Worm (Caenorhabditis elegans) whole organism, L2 larva: ENCODE results near the gene sec-3.

Experiments used
- F13H6.1 ChIP-seq: sonication (generic microtip); optimal IDR thresholded peaks from 2 replicates; lab custom pipeline; 2016; ENCODE audit warnings: missing genetic modification characterization, missing compliant biosample characterization
- R02D3.7 ChIP-seq: fragments of 150-350 bp; optimal IDR thresholded peaks from 2 replicates; lab custom pipeline; 2014; ENCODE audit warnings: missing biosample characterization, missing genetic modification characterization
- Y55F3AM.14 ChIP-seq: fragments of 200-800 bp; sonication (Bioruptor generic); optimal IDR thresholded peaks from 2 replicates; lab custom pipeline; 2018; ENCODE audit warnings: mild to moderate bottlenecking, missing genetic modification characterization, missing compliant biosample characterization
- ama-1 ChIP-seq: fragments of 150-350 bp; optimal IDR thresholded peaks from 2 replicates; lab custom pipeline; 2018; ENCODE audit warnings: inconsistent platforms
- blmp-1 ChIP-seq: sonication (generic microtip); optimal IDR thresholded peaks from 2 replicates; lab custom pipeline; 2017; ENCODE audit warnings: missing genetic modification characterization, mild to moderate bottlenecking, missing compliant biosample characterization, antibody characterized with exemption, moderate library complexity; ENCODE audit not compliant: insufficient read depth
- ceh-16 ChIP-seq: fragments of 150-350 bp; optimal IDR thresholded peaks from 2 replicates; lab custom pipeline; 2014; ENCODE audit warnings: missing biosample characterization, missing genetic modification characterization
- ceh-82 ChIP-seq: fragments of 150-350 bp; optimal IDR thresholded peaks from 2 replicates; lab custom pipeline; 2014; ENCODE audit warnings: missing biosample characterization, missing genetic modification characterization
- dmd-4 ChIP-seq: sonication (generic microtip); optimal IDR thresholded peaks from 2 replicates; lab custom pipeline; 2017; ENCODE audit warnings: missing biosample characterization, missing genetic modification characterization
- egl-27 ChIP-seq: sonication (generic microtip); optimal IDR thresholded peaks from 3 replicates; lab custom pipeline; 2017; ENCODE audit warnings: missing biosample characterization, missing genetic modification reagents, missing genetic modification characterization
- elt-1 ChIP-seq: fragments of 150-350 bp; optimal IDR thresholded peaks from 2 replicates; lab custom pipeline; 2014; ENCODE audit warnings: missing biosample characterization, missing genetic modification characterization
- fos-1 ChIP-seq: fragments of 150-350 bp; optimal IDR thresholded peaks from 2 replicates; lab custom pipeline; 2014; ENCODE audit warnings: missing biosample characterization, missing genetic modification characterization
- gmeb-1 ChIP-seq: fragments of 150-350 bp; optimal IDR thresholded peaks from 2 replicates; lab custom pipeline; 2014; ENCODE audit warnings: missing biosample characterization, missing genetic modification characterization
- lin-11 ChIP-seq: fragments of 150-350 bp; sonication (generic microtip); optimal IDR thresholded peaks from 2 replicates; lab custom pipeline; 2014; ENCODE audit warnings: missing biosample characterization, missing genetic modification characterization, inconsistent platforms, mixed read lengths
- lin-13 ChIP-seq: fragments of 150-350 bp; optimal IDR thresholded peaks from 2 replicates; lab custom pipeline; 2014; ENCODE audit warnings: missing biosample characterization, missing genetic modification reagents, missing genetic modification characterization
- lin-39 ChIP-seq: fragments of 150-350 bp; optimal IDR thresholded peaks from 2 replicates; lab custom pipeline; 2014; ENCODE audit warnings: missing biosample characterization, missing genetic modification reagents, missing genetic modification characterization
- mab-5 ChIP-seq: fragments of 150-350 bp; optimal IDR thresholded peaks from 2 replicates; lab custom pipeline; 2014; ENCODE audit warnings: missing biosample characterization, missing genetic modification characterization
- mbf-1 ChIP-seq: sonication (generic microtip); optimal IDR thresholded peaks from 2 replicates; lab custom pipeline; 2017; ENCODE audit warnings: missing biosample characterization, missing genetic modification characterization
- mdl-1 ChIP-seq, 2 experiments: fragments of 150-350 bp in 1 of 2; sonication (generic microtip) in 1 of 2; optimal IDR thresholded peaks; 2 replicates each; lab custom pipeline; 2017; ENCODE audit warnings: missing biosample characterization in 2 of 2, missing genetic modification characterization in 2 of 2
- nhr-129 ChIP-seq: fragments of 150-350 bp; optimal IDR thresholded peaks from 2 replicates; lab custom pipeline; 2014; ENCODE audit warnings: missing biosample characterization, missing genetic modification characterization
- nhr-237 ChIP-seq: fragments of 150-350 bp; optimal IDR thresholded peaks from 2 replicates; lab custom pipeline; 2014; ENCODE audit warnings: missing biosample characterization, missing genetic modification characterization
- nhr-25 ChIP-seq: fragments of 150-350 bp; sonication (generic microtip); optimal IDR thresholded peaks from 3 replicates; lab custom pipeline; 2014; ENCODE audit warnings: missing biosample characterization, missing genetic modification characterization
- nhr-6 ChIP-seq: fragments of 150-350 bp; optimal IDR thresholded peaks from 2 replicates; lab custom pipeline; 2014; ENCODE audit warnings: missing biosample characterization, missing genetic modification characterization
- peb-1 ChIP-seq: fragments of 150-350 bp; optimal IDR thresholded peaks from 2 replicates; lab custom pipeline; 2014; ENCODE audit warnings: missing biosample characterization, missing genetic modification characterization
- sma-3 ChIP-seq: sonication (generic microtip); optimal IDR thresholded peaks from 2 replicates; lab custom pipeline; 2016; ENCODE audit warnings: missing genetic modification reagents, missing genetic modification characterization, missing compliant biosample characterization
- sma-9 ChIP-seq, 2 experiments: fragments of 150-350 bp in 1 of 2; sonication (generic microtip) in 1 of 2; optimal IDR thresholded peaks; 2 replicates each; lab custom pipeline; 2014 to 2016; ENCODE audit warnings: missing genetic modification characterization in 2 of 2, mild to moderate bottlenecking in 1 of 2, missing biosample characterization in 1 of 2, missing compliant biosample characterization in 1 of 2, missing genetic modification reagents in 1 of 2, moderate library complexity in 1 of 2
- snpc-4 ChIP-seq: fragments of 150-350 bp; optimal IDR thresholded peaks from 2 replicates; lab custom pipeline; 2014; ENCODE audit warnings: missing biosample characterization, missing genetic modification characterization
- unc-39 ChIP-seq: fragments of 150-350 bp; optimal IDR thresholded peaks from 2 replicates; lab custom pipeline; 2014; ENCODE audit warnings: missing biosample characterization, missing genetic modification characterization
- unc-55 ChIP-seq: fragments of 150-350 bp; sonication (generic microtip); optimal IDR thresholded peaks from 3 replicates; lab custom pipeline; 2014; ENCODE audit warnings: missing biosample characterization, missing genetic modification reagents, missing genetic modification characterization
- ztf-1 ChIP-seq: fragments of 200-800 bp; sonication (Bioruptor generic); conservative IDR thresholded peaks from 2 replicates; pipeline ENCODE4 v1.3.6; 2022; ENCODE audit warnings: missing genetic modification characterization, missing compliant biosample characterization
- ztf-4 ChIP-seq: fragments of 150-350 bp; optimal IDR thresholded peaks from 2 replicates; lab custom pipeline; 2014; ENCODE audit warnings: missing biosample characterization, missing genetic modification characterization

sec-3 gene

DNA sequence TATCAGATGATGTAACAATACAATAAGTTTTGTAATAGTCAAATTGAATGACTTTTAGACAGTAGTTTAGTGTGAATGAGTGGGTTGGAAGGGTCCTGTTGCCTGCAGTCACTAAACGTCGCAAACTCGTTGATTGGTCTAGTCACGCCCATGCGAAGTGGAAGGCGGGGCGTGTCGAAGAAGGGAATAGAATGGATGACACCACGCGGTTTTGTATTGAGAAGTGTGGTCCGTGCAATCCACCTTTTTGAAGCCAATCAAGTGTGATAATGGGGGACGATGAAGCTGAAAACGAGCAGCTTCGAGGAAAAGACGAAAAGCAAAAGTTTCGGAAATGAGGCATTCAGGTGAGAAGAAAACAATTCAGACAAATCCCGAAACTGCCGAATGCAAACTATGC is 29.3 kb downstream of the sec-3 start, which contains the start of gene ceh-31:
ceh-31 (minus strand) TSS at position 101 of the 400 bp plus-strand sequence.
- no peak for TF ChIP-seq unc-39 (tag; lab: Kevin White, UChicago)
- no peak for TF ChIP-seq sma-3
- no peak for TF ChIP-seq lin-39 (tag; lab: Kevin White, UChicago)
- TF ChIP-seq F13H6.1 (tag; lab: Kevin White, UChicago): no peak
- no peak for TF ChIP-seq ceh-16 (tag; lab: Kevin White, UChicago)
- no peak for TF ChIP-seq blmp-1 (tag; lab: Kevin White, UChicago)
- TF ChIP-seq ztf-4: no peak

DNA sequence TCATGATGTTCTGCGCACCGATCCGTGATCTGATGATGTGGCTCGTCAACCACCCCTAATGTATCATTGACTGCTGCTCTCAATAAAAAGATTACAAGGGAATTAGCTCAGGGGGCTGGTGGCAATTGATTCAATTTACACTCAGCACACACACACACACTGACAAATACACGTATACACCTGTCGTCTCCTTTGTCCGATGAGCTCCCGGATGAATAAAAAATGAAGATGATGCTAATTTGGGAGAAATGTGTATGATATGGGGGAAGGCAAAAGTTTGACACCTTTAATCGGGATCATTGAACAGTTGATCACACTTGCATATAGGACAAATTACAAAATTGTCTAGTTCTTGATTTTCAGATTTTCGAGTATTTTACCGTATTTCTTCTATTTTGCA is 32.6 kb downstream of the sec-3 start:
- no peak for TF ChIP-seq gmeb-1 (tag; lab: Kevin White, UChicago)
- no peak for TF ChIP-seq nhr-6
- no peak for TF ChIP-seq ceh-16 (tag; lab: Kevin White, UChicago)
- TF ChIP-seq lin-11 (tag; lab: Kevin White, UChicago): no peak
- TF ChIP-seq ceh-82 (tag; lab: Kevin White, UChicago): no peak
- TF ChIP-seq Y55F3AM.14: no peak
- TF ChIP-seq dmd-4 (tag; lab: Kevin White, UChicago): no peak
- no peak for TF ChIP-seq nhr-25

DNA sequence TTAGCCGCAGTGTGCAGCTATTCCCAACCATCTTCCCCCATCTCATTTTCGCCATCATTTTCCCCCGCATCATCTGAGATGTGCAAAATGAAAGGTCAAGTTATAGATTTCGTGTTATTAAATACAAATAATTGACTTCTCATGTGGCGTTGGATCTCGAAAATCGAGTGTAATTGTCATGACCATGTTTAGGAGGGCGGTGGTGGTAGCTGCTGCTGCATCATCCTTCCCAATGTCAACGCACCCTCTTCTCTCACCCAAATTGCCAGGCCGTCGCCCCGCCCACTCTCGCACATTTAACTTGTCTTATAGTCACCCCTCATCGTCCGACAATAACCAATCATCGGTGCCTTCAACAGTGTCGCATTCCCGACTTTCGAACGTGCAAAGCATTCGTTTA is 36.4 kb downstream of the sec-3 start, which contains the start of gene ceh-30:
ceh-30 (plus strand) TSS at position 301 of the 400 bp plus-strand sequence.
- no peak for TF ChIP-seq ceh-82 (tag; lab: Kevin White, UChicago)
- no peak for TF ChIP-seq elt-1 (tag; lab: Kevin White, UChicago)
- no peak for TF ChIP-seq ztf-4
- no peak for TF ChIP-seq blmp-1 (tag; lab: Kevin White, UChicago)
- no peak for TF ChIP-seq R02D3.7
- TF ChIP-seq mdl-1 (tag; optimal IDR thresholded peaks at IDR 0.05; lab: Kevin White, UChicago): no peak
- no peak for TF ChIP-seq nhr-129 (tag; lab: Kevin White, UChicago)
- no peak for TF ChIP-seq sma-9 (GFP tag; optimal IDR thresholded peaks at IDR 0.05; lab: Kevin White, UChicago)
- TF ChIP-seq sma-9 (tag; optimal IDR thresholded peaks at IDR 0.05; lab: Kevin White, UChicago): no peak
- TF ChIP-seq lin-39 (tag; lab: Kevin White, UChicago): no peak
- TF ChIP-seq, all 48 proteins: peak for 0

DNA sequence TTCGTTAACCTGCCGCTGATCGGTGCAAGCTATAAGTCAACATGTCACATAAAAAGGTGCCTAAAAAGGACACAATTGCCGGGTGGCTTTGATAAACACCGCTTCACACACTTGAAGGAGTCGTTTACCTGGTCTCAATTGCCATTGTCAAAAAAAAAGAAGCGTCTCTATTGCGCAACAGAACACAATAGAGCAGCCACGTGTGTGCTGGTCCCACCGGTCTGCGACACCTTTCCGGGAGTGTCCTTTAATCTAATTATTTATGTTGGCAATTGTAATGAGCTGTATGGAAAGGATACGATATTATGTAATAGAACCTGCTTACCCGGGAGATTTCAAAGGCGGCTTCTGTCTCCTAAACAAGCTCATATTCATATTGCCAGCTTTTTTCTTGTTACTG is 38.0 kb downstream of the sec-3 start:
- no peak for TF ChIP-seq egl-27 (tag; lab: Kevin White, UChicago)
- TF ChIP-seq fos-1: no peak

DNA sequence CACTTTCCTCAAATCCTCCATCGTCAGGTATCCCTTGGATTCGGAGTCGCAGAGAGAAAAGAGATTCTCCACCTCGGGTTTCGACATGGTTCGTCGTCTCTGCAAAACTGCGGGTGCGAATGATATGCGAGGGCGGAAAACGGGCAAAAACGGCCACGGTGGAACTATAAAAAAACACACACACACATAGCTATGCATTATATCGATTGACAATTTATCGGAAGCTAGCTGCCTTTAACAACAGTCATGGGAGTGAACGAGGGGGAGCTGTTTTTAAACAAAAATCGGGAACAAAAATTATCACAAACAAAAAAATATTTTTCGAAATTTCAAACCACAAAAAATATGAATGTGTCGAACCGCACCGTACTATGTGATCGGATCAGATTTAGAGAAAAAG is 40.4 kb downstream of the sec-3 start, which contains the start of gene rsef-1:
rsef-1 (minus strand) TSS at position 101 of the 400 bp plus-strand sequence.
- TF ChIP-seq Y55F3AM.14 (no peak), mab-5 (tag; lab: Kevin White, UChicago) (no peak), lin-13 (GFP tag; lab: Kevin White, UChicago) (no peak), ama-1 (lab: Kevin White, UChicago) (no peak), mdl-1 (tag; optimal IDR thresholded peaks at IDR 0.05; lab: Kevin White, UChicago) (no peak), peb-1 (tag; lab: Kevin White, UChicago) (no peak), nhr-6 (no peak), unc-55 (GFP tag; lab: Kevin White, UChicago) (no peak), ztf-1 (no peak), nhr-25 (no peak)

DNA sequence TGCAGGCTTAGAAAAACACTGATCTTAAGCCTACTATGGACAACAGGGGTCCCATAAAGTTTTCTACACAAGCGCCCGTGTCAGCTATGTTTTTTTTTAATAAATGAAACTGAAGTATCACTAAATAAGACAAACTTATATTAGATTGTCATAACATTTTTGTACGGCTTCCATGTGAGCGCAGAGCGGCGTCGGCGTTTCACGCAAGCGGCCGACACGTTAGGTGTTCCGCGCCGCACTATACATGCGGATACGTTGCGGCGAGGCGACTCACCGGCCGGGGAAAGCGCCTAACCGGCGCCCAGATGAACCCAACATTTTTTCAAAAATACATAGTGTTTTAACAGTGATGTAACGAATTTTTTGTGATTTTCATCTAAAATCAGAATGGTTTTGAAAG is 42.0 kb downstream of the sec-3 start:
- TF ChIP-seq mdl-1 (tag; optimal IDR thresholded peaks at IDR 0.05; lab: Kevin White, UChicago) (no peak), gmeb-1 (tag; lab: Kevin White, UChicago) (no peak), elt-1 (tag; lab: Kevin White, UChicago) (no peak), mbf-1 (tag; lab: Kevin White, UChicago) (no peak), lin-39 (tag; lab: Kevin White, UChicago) (no peak), nhr-237 (tag; lab: Kevin White, UChicago) (no peak), lin-11 (tag; lab: Kevin White, UChicago) (no peak), lin-13 (GFP tag; lab: Kevin White, UChicago) (no peak), snpc-4 (tag; lab: Kevin White, UChicago) (no peak), ztf-1 (no peak)
